Worm (Caenorhabditis elegans) whole organism, young adult: ENCODE results near the gene Y32B12A.5.

Experiments
- madf-3 ChIP-seq: fragments of 200-800 bp; sonication (Bioruptor generic); IDR thresholded peaks from 2 replicates; pipeline ENCODE4 v1.3.6; 2022; ENCODE audit warnings: missing genetic modification reagents, missing genetic modification characterization, missing compliant biosample characterization
- snpc-4 ChIP-seq, 5 experiments: fragments of 150-350 bp in 1 of 5; sonication (generic microtip) in 4 of 5; optimal IDR thresholded peaks; 2 replicates each; lab custom pipeline; 2014 to 2018; ENCODE audit warnings: missing genetic modification characterization in 5 of 5, missing biosample characterization in 3 of 5, antibody characterized with exemption in 2 of 5, mild to moderate bottlenecking in 2 of 5, missing compliant biosample characterization in 2 of 5, missing genotype in 2 of 5, moderate library complexity in 2 of 5, missing genetic modification reagents in 1 of 5

ce11 chrV:16483044-16483443, 4.3 kb downstream of the Y32B12A.5 start, which contains the start of gene F57E7.2:
- TF ChIP-seq madf-3 (GFP tag; lab: Robert Waterston, UW) = no peak
- TF ChIP-seq snpc-4 (GFP tag; optimal IDR thresholded peaks at IDR 0.05; lab: Kevin White, UChicago) = no peak
- TF ChIP-seq snpc-4 (tag; optimal IDR thresholded peaks at IDR 0.05; lab: Kevin White, UChicago) = no peak
